Worm (Caenorhabditis elegans): ENCODE data around the gene ceh-41.

- no peak for TF ChIP-seq ama-1 (optimal IDR thresholded peaks at IDR 0.05)
- peak; percentile 52 for TF ChIP-seq ets-7 (tag; optimal IDR thresholded peaks at IDR 0.05)
- TF ChIP-seq pes-1 (GFP tag; IDR thresholded peaks at IDR 0.05) = peak; percentile 93
- TF ChIP-seq scrt-1 (GFP tag; IDR thresholded peaks at IDR 0.05) = peak; percentile 88
- TF ChIP-seq flt-1 (GFP tag; IDR thresholded peaks at IDR 0.05) = peak; percentile 94
- peak; percentile 76 for TF ChIP-seq ceh-13 (GFP tag; optimal IDR thresholded peaks at IDR 0.05)
- peak; percentile 53 for TF ChIP-seq B0310.2 (tag; optimal IDR thresholded peaks at IDR 0.05)
- peak; percentile 51 for TF ChIP-seq hmbx-1 (tag; optimal IDR thresholded peaks at IDR 0.05)
- peak; percentile 83 for TF ChIP-seq aly-1 (tag; optimal IDR thresholded peaks at IDR 0.05)
Measured at ce11 chrX:1880665-1881064, 32.2 kb upstream of the ceh-41 start.

All from whole organism, early embryonic.